Fruit fly (Drosophila melanogaster) whole organism, embryonic: ENCODE measurements around the gene wdb.

Experiments
- Antp ChIP-seq: fragments of 200-800 bp; sonication (Bioruptor generic); optimal IDR thresholded peaks from 3 replicates; lab custom pipeline; 2016; ENCODE audit warnings: missing biosample characterization, missing genetic modification characterization
- CG11456 ChIP-seq: fragments of 200-800 bp; sonication (Bioruptor generic); IDR thresholded peaks from 3 replicates; pipeline ENCODE4 v1.3.6; 2022; ENCODE audit warnings: missing biosample characterization, missing genetic modification characterization
- CG13424 ChIP-seq: fragments of 200-800 bp; sonication (Bioruptor generic); optimal IDR thresholded peaks from 2 replicates; lab custom pipeline; 2019; ENCODE audit warnings: missing biosample characterization, mild to moderate bottlenecking, missing genetic modification characterization, moderate library complexity
- CG14014 ChIP-seq: fragments of 200-800 bp; sonication (Bioruptor generic); IDR thresholded peaks from 2 replicates; pipeline ENCODE4 v1.3.6; 2022; ENCODE audit warnings: missing biosample characterization, missing genetic modification characterization
- CG14667 ChIP-seq: fragments of 200-800 bp; sonication (Bioruptor generic); IDR thresholded peaks from 2 replicates; pipeline ENCODE4 v1.3.6; 2022; ENCODE audit warnings: missing biosample characterization, missing genetic modification characterization
- CG15269 ChIP-seq: fragments of 200-800 bp; sonication (Bioruptor generic); optimal IDR thresholded peaks from 2 replicates; lab custom pipeline; 2018; ENCODE audit warnings: missing biosample characterization, mild to moderate bottlenecking, missing genetic modification characterization, moderate library complexity
- CG16863 ChIP-seq: fragments of 200-800 bp; sonication (Bioruptor generic); optimal IDR thresholded peaks from 3 replicates; lab custom pipeline; 2016; ENCODE audit warnings: missing biosample characterization, missing genetic modification characterization
- CG17912 ChIP-seq: fragments of 200-800 bp; sonication (Bioruptor generic); optimal IDR thresholded peaks from 2 replicates; lab custom pipeline; 2018; ENCODE audit warnings: missing biosample characterization, mild to moderate bottlenecking, missing genetic modification characterization
- CG2120 ChIP-seq: fragments of 200-800 bp; sonication (Bioruptor generic); optimal IDR thresholded peaks from 3 replicates; lab custom pipeline; 2016; ENCODE audit warnings: missing biosample characterization, missing genetic modification characterization
- CG2678 ChIP-seq: fragments of 200-800 bp; sonication (Bioruptor generic); optimal IDR thresholded peaks from 3 replicates; lab custom pipeline; 2019; ENCODE audit warnings: missing biosample characterization, mild to moderate bottlenecking, missing genetic modification characterization, moderate library complexity
- CG2712 ChIP-seq: fragments of 200-800 bp; optimal IDR thresholded peaks from 3 replicates; lab custom pipeline; 2019; ENCODE audit warnings: missing biosample characterization, mild to moderate bottlenecking, missing genetic modification characterization, moderate library complexity
- CG32767 ChIP-seq: fragments of 200-800 bp; sonication (Bioruptor generic); IDR thresholded peaks from 2 replicates; pipeline ENCODE4 v1.3.6; 2022; ENCODE audit warnings: missing biosample characterization, missing genetic modification characterization
- CG42726 ChIP-seq: fragments of 200-800 bp; sonication (Bioruptor generic); IDR thresholded peaks from 2 replicates; pipeline ENCODE4 v1.3.6; 2022; ENCODE audit warnings: missing biosample characterization, missing genetic modification characterization; ENCODE audit not compliant: partially characterized antibody
- CG4617 ChIP-seq: fragments of 200-800 bp; sonication (Bioruptor generic); optimal IDR thresholded peaks from 3 replicates; lab custom pipeline; 2016; ENCODE audit warnings: missing biosample characterization, missing genetic modification characterization, borderline replicate concordance
- CG6272 ChIP-seq: fragments of 200-800 bp; sonication (Bioruptor generic); IDR thresholded peaks from 2 replicates; pipeline ENCODE4 v1.3.6; 2022; ENCODE audit warnings: missing biosample characterization, missing genetic modification characterization
- CG7556 ChIP-seq: fragments of 200-800 bp; sonication (Bioruptor generic); optimal IDR thresholded peaks from 2 replicates; lab custom pipeline; 2017; ENCODE audit warnings: missing biosample characterization, mild to moderate bottlenecking, missing genetic modification characterization
- CG7745 ChIP-seq: fragments of 200-800 bp; sonication (Bioruptor generic); optimal IDR thresholded peaks from 2 replicates; lab custom pipeline; 2018; ENCODE audit warnings: missing biosample characterization, mild to moderate bottlenecking, missing genetic modification characterization, moderate library complexity
- CTCF ChIP-seq: fragments of 200-800 bp; sonication (Bioruptor generic); optimal IDR thresholded peaks from 2 replicates; lab custom pipeline; 2017; ENCODE audit warnings: missing biosample characterization, mild to moderate bottlenecking, missing genetic modification characterization, moderate library complexity
- CkIIα-i1 ChIP-seq: fragments of 200-800 bp; sonication (Bioruptor generic); IDR thresholded peaks from 2 replicates; pipeline ENCODE4 v1.3.6; 2022; ENCODE audit warnings: missing biosample characterization, missing genetic modification characterization
- Dip3 ChIP-seq: fragments of 200-800 bp; sonication (Bioruptor generic); optimal IDR thresholded peaks from 3 replicates; lab custom pipeline; 2016; ENCODE audit warnings: missing biosample characterization, missing genetic modification characterization
- Fer1 ChIP-seq: fragments of 200-800 bp; sonication (Bioruptor generic); optimal IDR thresholded peaks from 2 replicates; lab custom pipeline; 2017; ENCODE audit warnings: missing biosample characterization, mild to moderate bottlenecking, missing genetic modification characterization
- Hey ChIP-seq: fragments of 200-800 bp; sonication (Bioruptor generic); optimal IDR thresholded peaks from 3 replicates; lab custom pipeline; 2018; ENCODE audit warnings: missing biosample characterization, mild to moderate bottlenecking, missing genetic modification characterization
- Hr78 ChIP-seq, 2 experiments: fragments of 200-800 bp in 1 of 2; fragments of >200 bp in 1 of 2; sonication (Bioruptor generic) in 1 of 2; optimal IDR thresholded peaks; 2 replicates each; lab custom pipeline; 2017 to 2019; ENCODE audit warnings: missing biosample characterization in 2 of 2, missing genetic modification characterization in 2 of 2, mild to moderate bottlenecking in 1 of 2, moderate library complexity in 1 of 2
- Med ChIP-seq: fragments of 200-800 bp; sonication (Bioruptor generic); peaks from one replicate; lab custom pipeline; 2016; ENCODE audit warnings: missing biosample characterization, missing genetic modification characterization, mild to moderate bottlenecking, inconsistent platforms, moderate library complexity
- Neu2 ChIP-seq: fragments of 200-800 bp; sonication (Bioruptor generic); optimal IDR thresholded peaks from 3 replicates; lab custom pipeline; 2016; ENCODE audit warnings: missing biosample characterization, missing genetic modification characterization, borderline replicate concordance
- Oli ChIP-seq: fragments of 200-800 bp; sonication (Bioruptor generic); optimal IDR thresholded peaks from 2 replicates; lab custom pipeline; 2018; ENCODE audit warnings: missing biosample characterization, mild to moderate bottlenecking, missing genetic modification characterization, moderate library complexity
- Sox102F ChIP-seq: fragments of 200-800 bp; sonication (Bioruptor generic); optimal IDR thresholded peaks from 2 replicates; lab custom pipeline; 2018; ENCODE audit warnings: missing biosample characterization, mild to moderate bottlenecking, missing genetic modification characterization, moderate library complexity
- ap ChIP-seq: fragments of 200-800 bp; sonication (Bioruptor generic); IDR thresholded peaks from 2 replicates; pipeline ENCODE4 v1.3.6; 2022; ENCODE audit warnings: missing biosample characterization, missing genetic modification characterization
- bbx ChIP-seq: fragments of 200-800 bp; sonication (Bioruptor generic); IDR thresholded peaks from 2 replicates; pipeline ENCODE4 v1.3.6; 2022; ENCODE audit warnings: missing biosample characterization, missing genetic modification characterization; ENCODE audit not compliant: partially characterized antibody
- caup ChIP-seq: fragments of 200-800 bp; sonication (Bioruptor generic); optimal IDR thresholded peaks from 3 replicates; lab custom pipeline; 2017; ENCODE audit warnings: missing biosample characterization, mild to moderate bottlenecking, missing genetic modification characterization, moderate library complexity; ENCODE audit not compliant: severe bottlenecking
- dysf ChIP-seq: fragments of 200-800 bp; sonication (Bioruptor generic); IDR thresholded peaks from 3 replicates; pipeline ENCODE4 v1.3.6; 2022; ENCODE audit warnings: missing biosample characterization, missing genetic modification characterization
- grn ChIP-seq: fragments of 200-800 bp; sonication (Bioruptor generic); optimal IDR thresholded peaks from 3 replicates; lab custom pipeline; 2017; ENCODE audit warnings: missing biosample characterization, missing genetic modification characterization
- her ChIP-seq: fragments of 200-800 bp; sonication (Bioruptor generic); optimal IDR thresholded peaks from 2 replicates; lab custom pipeline; 2016; ENCODE audit warnings: missing biosample characterization, missing genetic modification characterization
- hkb ChIP-seq, 2 experiments: fragments of 200-800 bp in 1 of 2; fragments of >200 bp in 1 of 2; sonication (Bioruptor generic) in 1 of 2; IDR thresholded peaks in 1 of 2; optimal IDR thresholded peaks in 1 of 2; 2 replicates each; pipeline versions ENCODE4 v1.3.6 to Lab custom; 2017 to 2022; ENCODE audit warnings: missing biosample characterization in 1 of 2, missing genetic modification characterization in 1 of 2
- ind ChIP-seq: fragments of 200-800 bp; sonication (Bioruptor generic); optimal IDR thresholded peaks from 3 replicates; lab custom pipeline; 2016; ENCODE audit warnings: missing biosample characterization, missing genetic modification characterization
- inv ChIP-seq: fragments of 200-800 bp; sonication (Bioruptor generic); IDR thresholded peaks from 2 replicates; pipeline ENCODE4 v1.3.6; 2022; ENCODE audit warnings: missing biosample characterization, missing genetic modification characterization; ENCODE audit not compliant: partially characterized antibody
- jing ChIP-seq: fragments of 200-800 bp; sonication (Bioruptor generic); optimal IDR thresholded peaks from 2 replicates; lab custom pipeline; 2018; ENCODE audit warnings: missing biosample characterization, mild to moderate bottlenecking, missing genetic modification characterization
- maf-S ChIP-seq: fragments of 200-800 bp; sonication (Bioruptor generic); optimal IDR thresholded peaks from 2 replicates; lab custom pipeline; 2016; ENCODE audit warnings: missing biosample characterization, missing genetic modification characterization
- onecut ChIP-seq: fragments of 200-800 bp; sonication (Bioruptor generic); IDR thresholded peaks from 2 replicates; pipeline ENCODE4 v1.3.6; 2022; ENCODE audit warnings: missing biosample characterization, missing genetic modification characterization
- pnt ChIP-seq: fragments of 200-800 bp; sonication (Bioruptor generic); optimal IDR thresholded peaks from 3 replicates; lab custom pipeline; 2016; ENCODE audit warnings: missing biosample characterization, missing genetic modification characterization
- prd ChIP-seq, 3 experiments: fragments of >200 bp in 2 of 3; fragments of 200-800 bp in 1 of 3; sonication (Bioruptor generic) in 1 of 3; optimal IDR thresholded peaks in 2 of 3; IDR thresholded peaks in 1 of 3; 2 replicates in 2 of 3; 3 replicates in 1 of 3; pipeline versions ENCODE4 v1.3.6 to Lab custom; 2017 to 2022; ENCODE audit warnings: missing biosample characterization in 1 of 3, missing genetic modification characterization in 1 of 3
- pzg ChIP-seq: fragments of 200-800 bp; sonication (Bioruptor generic); optimal IDR thresholded peaks from 3 replicates; lab custom pipeline; 2018; ENCODE audit warnings: missing biosample characterization, mild to moderate bottlenecking, missing genetic modification characterization, moderate library complexity
- row ChIP-seq: fragments of 200-800 bp; sonication (Bioruptor generic); IDR thresholded peaks from 3 replicates; pipeline ENCODE4 v1.3.6; 2022; ENCODE audit warnings: missing biosample characterization, missing genetic modification characterization
- shn ChIP-seq: fragments of 200-800 bp; sonication (Bioruptor generic); optimal IDR thresholded peaks from 3 replicates; lab custom pipeline; 2016; ENCODE audit warnings: missing biosample characterization, missing genetic modification characterization
- ssp ChIP-seq: fragments of 200-800 bp; sonication (Bioruptor generic); IDR thresholded peaks from 2 replicates; pipeline ENCODE4 v1.3.6; 2022; ENCODE audit warnings: missing biosample characterization, missing genetic modification characterization
- stwl ChIP-seq: fragments of 200-800 bp; sonication (Bioruptor generic); optimal IDR thresholded peaks from 3 replicates; lab custom pipeline; 2018; ENCODE audit warnings: missing biosample characterization, mild to moderate bottlenecking, missing genetic modification characterization, moderate library complexity
- vvl ChIP-seq: fragments of 200-800 bp; sonication (Bioruptor generic); IDR thresholded peaks from 2 replicates; pipeline ENCODE4 v1.3.6; 2022; ENCODE audit warnings: missing biosample characterization, missing genetic modification characterization
- zfh1 ChIP-seq: fragments of 200-800 bp; sonication (Bioruptor generic); IDR thresholded peaks from 3 replicates; pipeline ENCODE4 v1.3.6; 2022; ENCODE audit warnings: missing biosample characterization, missing genetic modification characterization

Gene wdb

dm6 chr3R:27621861-27622260 lies 39.8 kb upstream of the wdb start (continued):
- TF ChIP-seq CG2678 (tag; lab: Kevin White, UChicago) (peak; percentile 45), ind (peak; percentile 4), CG13424 (tag; lab: Kevin White, UChicago) (peak; percentile 32), CTCF (GFP tag; lab: Kevin White, UChicago) (no peak), dysf (GFP tag; lab: Robert Waterston, UW) (peak; percentile 57), CG14667 (0 out of 2 replicates have a peak, but pooled peaks have one; percentile 4), CG2712 (no peak), Sox102F (GFP tag; lab: Kevin White, UChicago) (peak; percentile 31), Oli (peak; percentile 5), maf-S (GFP tag; lab: Kevin White, UChicago) (no peak), CkIIα-i1 (GFP tag; lab: Robert Waterston, UW) (no peak), vvl (GFP tag; lab: Robert Waterston, UW) (peak; percentile 35; the same call in 1 of the 2 replicates), CG11456 (0 out of 3 replicates have a peak, but pooled peaks have one; percentile 13), prd (optimal IDR thresholded peaks at IDR 0.05; lab: Kevin White, UChicago) (no peak), prd (GFP tag; IDR thresholded peaks at IDR 0.05; lab: Robert Waterston, UW) (peak; percentile 38; the same call in 1 of the 3 replicates), hkb (optimal IDR thresholded peaks at IDR 0.05; lab: Kevin White, UChicago) (no peak), hkb (GFP tag; IDR thresholded peaks at IDR 0.05; lab: Robert Waterston, UW) (peak; percentile 29; the same call in 1 of the 2 replicates), CG32767 (GFP tag; lab: Robert Waterston, UW) (no peak), CG2120 (GFP tag; lab: Kevin White, UChicago) (peak; percentile 47), CG6272 (GFP tag; lab: Robert Waterston, UW) (no peak), CG15269 (tag; lab: Kevin White, UChicago) (peak; percentile 43), Neu2 (GFP tag; lab: Kevin White, UChicago) (no peak), Fer1 (GFP tag; lab: Kevin White, UChicago) (peak; percentile 16), stwl (no peak)

dm6 chr3R:27616493-27616892 lies 34.5 kb upstream of the wdb start:
- TF ChIP-seq pzg (GFP tag; lab: Kevin White, UChicago): no peak
- peak; percentile 31 for TF ChIP-seq Med (GFP tag; lab: Kevin White, UChicago)
- no peak for TF ChIP-seq pnt (GFP tag; lab: Kevin White, UChicago)
- peak; percentile 99 for TF ChIP-seq Hey (tag; lab: Kevin White, UChicago)
- TF ChIP-seq CG16863 (GFP tag; lab: Kevin White, UChicago): no peak
- TF ChIP-seq her (GFP tag; lab: Kevin White, UChicago): no peak
- no peak for TF ChIP-seq shn (GFP tag; lab: Kevin White, UChicago)
- TF ChIP-seq inv (GFP tag; lab: Robert Waterston, UW): no peak
- no peak for TF ChIP-seq CG14014 (GFP tag; lab: Robert Waterston, UW)
- 0 out of 3 replicates have a peak, but pooled peaks have one; percentile 14 for TF ChIP-seq zfh1
- peak; percentile 17 for TF ChIP-seq Antp
- TF ChIP-seq caup (GFP tag; lab: Kevin White, UChicago): no peak
- TF ChIP-seq row (GFP tag; lab: Robert Waterston, UW): 0 out of 3 replicates have a peak, but pooled peaks have one; percentile 15

dm6 chr3R:27613814-27614213 lies 31.8 kb upstream of the wdb start:
- TF ChIP-seq CG7745 (no peak), Dip3 (GFP tag; lab: Kevin White, UChicago) (no peak), CG7556 (GFP tag; lab: Kevin White, UChicago) (peak; percentile 8), jing (GFP tag; lab: Kevin White, UChicago) (no peak), onecut (no peak), Hr78 (GFP tag; optimal IDR thresholded peaks at IDR 0.05; lab: Kevin White, UChicago) (no peak), CG42726 (GFP tag; lab: Robert Waterston, UW) (no peak), grn (GFP tag; lab: Kevin White, UChicago) (no peak), ap (GFP tag; lab: Robert Waterston, UW) (0 out of 2 replicates have a peak, but pooled peaks have one; percentile 32), Med (GFP tag; lab: Kevin White, UChicago) (peak; percentile 83), CG17912 (no peak), CG4617 (GFP tag; lab: Kevin White, UChicago) (no peak), ssp (GFP tag; lab: Robert Waterston, UW) (no peak), bbx (GFP tag; lab: Robert Waterston, UW) (no peak)
